Worm (Caenorhabditis elegans) whole organism, young adult: Measurements from ENCODE around the gene flp-4.

ENCODE experiments used
- ama-1 ChIP-seq, 3 experiments: fragments of 150-350 bp in 1 of 3; sonication (generic microtip) in 2 of 3; optimal IDR thresholded peaks; 2 replicates each; lab custom pipeline; 2014 to 2018; ENCODE audit warnings: missing biosample characterization in 2 of 3, missing genetic modification characterization in 2 of 3, missing genetic modification reagents in 2 of 3
- athp-1 ChIP-seq: sonication (generic microtip); optimal IDR thresholded peaks from 2 replicates; lab custom pipeline; 2017; ENCODE audit warnings: mild to moderate bottlenecking, missing genetic modification characterization, missing compliant biosample characterization
- lin-35 ChIP-seq, 3 experiments: fragments of 150-350 bp in 2 of 3; sonication (generic microtip) in 1 of 3; optimal IDR thresholded peaks; 2 replicates each; lab custom pipeline; 2014 to 2018; ENCODE audit warnings: missing biosample characterization in 3 of 3, missing genetic modification characterization in 3 of 3, missing genetic modification reagents in 3 of 3
- madf-10 ChIP-seq: sonication (generic microtip); optimal IDR thresholded peaks from 2 replicates; lab custom pipeline; 2016; ENCODE audit warnings: mild to moderate bottlenecking, missing genetic modification characterization, missing compliant biosample characterization
- madf-8 ChIP-seq: fragments of 200-800 bp; sonication (Bioruptor generic); conservative IDR thresholded peaks from 2 replicates; pipeline ENCODE4 v1.3.6; 2022; ENCODE audit warnings: missing genetic modification reagents, missing genetic modification characterization, missing compliant biosample characterization
- snpc-4 ChIP-seq, 5 experiments: fragments of 150-350 bp in 1 of 5; sonication (generic microtip) in 4 of 5; optimal IDR thresholded peaks; 2 replicates each; lab custom pipeline; 2014 to 2018; ENCODE audit warnings: missing genetic modification characterization in 5 of 5, missing biosample characterization in 3 of 5, antibody characterized with exemption in 2 of 5, mild to moderate bottlenecking in 2 of 5, missing compliant biosample characterization in 2 of 5, missing genotype in 2 of 5, moderate library complexity in 2 of 5, missing genetic modification reagents in 1 of 5
- sptf-2 ChIP-seq: fragments of 200-800 bp; sonication (Bioruptor generic); optimal IDR thresholded peaks from 2 replicates; lab custom pipeline; 2018; ENCODE audit warnings: mild to moderate bottlenecking, missing genetic modification characterization, missing compliant biosample characterization
- unc-130 ChIP-seq: sonication (generic microtip); optimal IDR thresholded peaks from 2 replicates; lab custom pipeline; 2016; ENCODE audit warnings: missing genetic modification reagents, missing genetic modification characterization, missing compliant biosample characterization

ce11 chrII:10012490-10012889 is 36.2 kb upstream of the flp-4 start:
- TF ChIP-seq madf-8 (GFP tag; lab: Robert Waterston, UW) (no peak), madf-10 (tag; lab: Kevin White, UChicago) (no peak), unc-130 (GFP tag; lab: Kevin White, UChicago) (no peak), sptf-2 (GFP tag; lab: Kevin White, UChicago) (no peak), athp-1 (tag; lab: Kevin White, UChicago) (no peak), snpc-4 (GFP tag; optimal IDR thresholded peaks at IDR 0.05; lab: Kevin White, UChicago) (no peak), snpc-4 (tag; optimal IDR thresholded peaks at IDR 0.05; lab: Kevin White, UChicago) (no peak), ama-1 (optimal IDR thresholded peaks at IDR 0.05; lab: Kevin White, UChicago) (no peak), ama-1 (GFP tag; optimal IDR thresholded peaks at IDR 0.05; lab: Kevin White, UChicago) (no peak), lin-35 (GFP tag; optimal IDR thresholded peaks at IDR 0.05; lab: Kevin White, UChicago) (no peak)
